Worm (Caenorhabditis elegans) whole organism, L1 larva: ENCODE results near the gene T05C12.8.

Experiments
- Y116A8C.19 ChIP-seq: sonication (generic microtip); optimal IDR thresholded peaks from 2 replicates; lab custom pipeline; 2016; ENCODE audit warnings: missing compliant biosample characterization, missing genetic modification characterization, borderline replicate concordance
- aly-2 ChIP-seq: fragments of 150-350 bp; optimal IDR thresholded peaks from 2 replicates; lab custom pipeline; 2014; ENCODE audit warnings: missing biosample characterization, missing genetic modification characterization
- blmp-1 ChIP-seq: fragments of 150-350 bp; optimal IDR thresholded peaks from 2 replicates; lab custom pipeline; 2014; ENCODE audit warnings: missing biosample characterization, missing genetic modification characterization
- ceh-82 ChIP-seq, 3 experiments: fragments of 150-350 bp in 1 of 3; sonication (generic microtip) in 2 of 3; optimal IDR thresholded peaks; 2 replicates each; lab custom pipeline; 2014 to 2017; ENCODE audit warnings: missing biosample characterization in 3 of 3, missing genetic modification characterization in 3 of 3
- dpl-1 ChIP-seq, 3 experiments: fragments of 150-350 bp in 2 of 3; sonication (generic microtip) in 1 of 3; optimal IDR thresholded peaks; 2 replicates each; lab custom pipeline; 2014 to 2017; ENCODE audit warnings: missing biosample characterization in 3 of 3, missing genetic modification characterization in 3 of 3, missing genetic modification reagents in 3 of 3
- efl-1 ChIP-seq, 4 experiments: fragments of 150-350 bp; optimal IDR thresholded peaks in 3 of 4; peaks in 1 of 4; 1 replicate in 1 of 4; 2 replicates in 3 of 4; lab custom pipeline; 2014; ENCODE audit warnings: missing biosample characterization in 2 of 4, missing genetic modification characterization in 2 of 4, missing genetic modification reagents in 2 of 4
- elt-2 ChIP-seq: sonication (generic microtip); optimal IDR thresholded peaks from 2 replicates; lab custom pipeline; 2016; ENCODE audit warnings: missing genetic modification characterization, mild to moderate bottlenecking, inconsistent platforms, missing compliant biosample characterization, missing genetic modification reagents
- elt-3 ChIP-seq, 6 experiments: fragments of 150-350 bp in 1 of 6; sonication (generic microtip); optimal IDR thresholded peaks; 2 replicates each; lab custom pipeline; 2017 to 2018; ENCODE audit warnings: missing biosample characterization in 6 of 6, missing genetic modification characterization in 6 of 6, inconsistent platforms in 1 of 6
- ets-5 ChIP-seq: fragments of 200-800 bp; sonication (Bioruptor generic); IDR thresholded peaks from 2 replicates; pipeline ENCODE4 v1.3.6; 2022; ENCODE audit warnings: missing genetic modification characterization, missing compliant biosample characterization
- fkh-8 ChIP-seq: sonication (generic microtip); optimal IDR thresholded peaks from 2 replicates; lab custom pipeline; 2016; ENCODE audit warnings: mild to moderate bottlenecking, missing genetic modification characterization, missing compliant biosample characterization
- hlh-4 ChIP-seq: sonication (generic microtip); optimal IDR thresholded peaks from 2 replicates; lab custom pipeline; 2016; ENCODE audit warnings: mild to moderate bottlenecking, missing genetic modification characterization, missing compliant biosample characterization
- lin-14 ChIP-seq: fragments of 200-800 bp; sonication (Bioruptor generic); optimal IDR thresholded peaks from 2 replicates; lab custom pipeline; 2018; ENCODE audit warnings: mild to moderate bottlenecking, missing genetic modification characterization, moderate library complexity, missing compliant biosample characterization
- lin-15B ChIP-seq: fragments of 150-350 bp; sonication (generic microtip); optimal IDR thresholded peaks from 3 replicates; lab custom pipeline; 2014; ENCODE audit warnings: missing biosample characterization, missing genetic modification characterization
- lin-35 ChIP-seq, 2 experiments: fragments of 150-350 bp; optimal IDR thresholded peaks; 2 replicates each; lab custom pipeline; 2014; ENCODE audit warnings: missing biosample characterization in 2 of 2, missing genetic modification characterization in 2 of 2, missing genetic modification reagents in 2 of 2
- lir-3 ChIP-seq: sonication (generic microtip); optimal IDR thresholded peaks from 2 replicates; lab custom pipeline; 2016; ENCODE audit warnings: mild to moderate bottlenecking, missing genetic modification characterization, moderate library complexity, missing compliant biosample characterization; ENCODE audit not compliant: poor library complexity
- mep-1 ChIP-seq: fragments of 150-350 bp; optimal IDR thresholded peaks from 2 replicates; lab custom pipeline; 2014; ENCODE audit warnings: missing biosample characterization, missing genetic modification characterization
- nhr-11 ChIP-seq: fragments of 150-350 bp; optimal IDR thresholded peaks from 2 replicates; lab custom pipeline; 2014; ENCODE audit warnings: missing biosample characterization, missing genetic modification characterization
- nhr-12 ChIP-seq: sonication (generic microtip); optimal IDR thresholded peaks from 2 replicates; lab custom pipeline; 2017; ENCODE audit warnings: missing biosample characterization, missing genetic modification characterization
- nhr-19 ChIP-seq: fragments of 200-800 bp; sonication (Bioruptor generic); conservative IDR thresholded peaks from 2 replicates; pipeline ENCODE4 v1.3.6; 2022; ENCODE audit warnings: missing genetic modification characterization, missing compliant biosample characterization
- nhr-28 ChIP-seq: fragments of 150-350 bp; optimal IDR thresholded peaks from 2 replicates; lab custom pipeline; 2014; ENCODE audit warnings: missing biosample characterization, missing genetic modification characterization
- nhr-85 ChIP-seq: sonication (generic microtip); peaks from one replicate; lab custom pipeline; 2016; ENCODE audit warnings: missing genetic modification characterization, inconsistent platforms, missing compliant biosample characterization
- pag-3 ChIP-seq: sonication (generic microtip); optimal IDR thresholded peaks from 2 replicates; lab custom pipeline; 2017; ENCODE audit warnings: missing genetic modification characterization, mild to moderate bottlenecking, missing compliant biosample characterization, antibody characterized with exemption, borderline replicate concordance; ENCODE audit not compliant: insufficient read depth
- pax-3 ChIP-seq: fragments of 200-800 bp; sonication (Bioruptor generic); optimal IDR thresholded peaks from 2 replicates; lab custom pipeline; 2018; ENCODE audit warnings: mild to moderate bottlenecking, missing genetic modification characterization, moderate library complexity, missing compliant biosample characterization
- pqm-1 ChIP-seq: sonication (generic microtip); optimal IDR thresholded peaks from 3 replicates; lab custom pipeline; 2017; ENCODE audit warnings: missing biosample characterization, missing genetic modification characterization
- snpc-4 ChIP-seq: fragments of 150-350 bp; optimal IDR thresholded peaks from 2 replicates; lab custom pipeline; 2014; ENCODE audit warnings: missing biosample characterization, missing genetic modification characterization
- snu-23 ChIP-seq: sonication (generic microtip); optimal IDR thresholded peaks from 2 replicates; lab custom pipeline; 2016; ENCODE audit warnings: missing genetic modification characterization, missing compliant biosample characterization
- swsn-7 ChIP-seq: sonication (generic microtip); optimal IDR thresholded peaks from 2 replicates; lab custom pipeline; 2016; ENCODE audit warnings: missing genetic modification characterization, missing compliant biosample characterization
- tlp-1 ChIP-seq: fragments of 150-350 bp; optimal IDR thresholded peaks from 2 replicates; lab custom pipeline; 2014; ENCODE audit warnings: missing biosample characterization, missing genetic modification characterization
- vab-15 ChIP-seq: sonication (generic microtip); optimal IDR thresholded peaks from 2 replicates; lab custom pipeline; 2017; ENCODE audit warnings: missing genotype, mild to moderate bottlenecking, missing genetic modification characterization, missing compliant biosample characterization
- zag-1 ChIP-seq: fragments of 150-350 bp; optimal IDR thresholded peaks from 2 replicates; lab custom pipeline; 2014; ENCODE audit warnings: missing biosample characterization, missing genetic modification characterization
- ztf-11 ChIP-seq, 2 experiments: sonication (generic microtip); optimal IDR thresholded peaks; 2 replicates each; lab custom pipeline; 2016 to 2017; ENCODE audit warnings: missing genetic modification characterization in 2 of 2, missing biosample characterization in 1 of 2, missing compliant biosample characterization in 1 of 2

Gene T05C12.8

DNA sequence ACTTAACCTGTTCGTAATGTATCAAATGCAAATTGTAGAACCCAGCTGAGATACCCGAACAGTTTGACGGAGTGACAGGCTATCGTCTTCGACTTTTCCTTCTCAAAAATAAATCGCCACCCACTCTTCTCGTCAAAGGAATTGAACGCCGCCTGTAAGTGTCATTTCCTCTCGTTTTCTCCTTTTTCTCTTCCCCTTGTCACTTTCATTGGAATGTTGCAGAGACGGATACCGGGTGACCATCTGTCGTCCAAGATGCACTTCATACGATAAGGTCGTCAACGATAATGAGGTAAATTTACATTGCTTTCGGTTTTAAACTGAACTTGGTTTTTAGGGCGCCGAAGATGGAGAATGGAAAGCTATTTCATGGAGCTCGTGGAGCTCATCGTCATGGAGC, 9.4 kb upstream of the T05C12.8 start:
- TF ChIP-seq Y116A8C.19 (tag; lab: Kevin White, UChicago) (no peak), nhr-85 (tag; lab: Kevin White, UChicago) (peak; percentile 30), aly-2 (tag; lab: Kevin White, UChicago) (no peak), snu-23 (no peak), lin-14 (GFP tag; lab: Kevin White, UChicago) (peak; percentile 34), blmp-1 (tag; lab: Kevin White, UChicago) (peak; percentile 100), elt-3 (tag; optimal IDR thresholded peaks at IDR 0.05; lab: Kevin White, UChicago) (peak in 1 of 6 experiments; percentile 27)

DNA sequence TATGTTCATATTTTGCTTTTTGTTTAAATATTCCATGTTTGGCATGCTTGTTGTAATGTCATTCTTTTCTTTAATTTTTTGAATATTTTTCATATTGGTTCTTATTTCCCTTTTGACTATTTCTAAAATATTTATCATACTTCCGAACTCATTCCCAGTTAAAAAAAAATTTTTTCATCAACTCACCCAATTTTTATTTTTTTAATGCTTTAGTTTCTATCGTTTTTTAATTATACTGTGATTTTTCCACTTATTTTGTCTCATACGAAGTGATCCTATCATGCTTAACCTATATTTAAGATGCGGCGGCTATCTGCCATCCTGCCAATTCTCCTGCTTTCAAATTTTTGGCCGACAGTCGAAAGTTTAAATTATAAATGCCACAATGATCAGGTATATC, 8.1 kb upstream of the T05C12.8 start, which contains the start of gene qua-1:
qua-1 (plus strand) TSS at position 301 of the 400 bp plus-strand sequence.
- TF ChIP-seq Y116A8C.19 (tag; lab: Kevin White, UChicago): no peak
- TF ChIP-seq nhr-19: no peak
- TF ChIP-seq efl-1 (optimal IDR thresholded peaks at IDR 0.05; lab: Kevin White, UChicago): no peak
- no peak for TF ChIP-seq efl-1 (GFP tag; optimal IDR thresholded peaks at IDR 0.05 in 1 of 2; lab: Kevin White, UChicago)
- no peak for TF ChIP-seq vab-15 (tag; lab: Kevin White, UChicago)
- TF ChIP-seq pqm-1: no peak
- TF ChIP-seq snpc-4 (tag; lab: Kevin White, UChicago): no peak
- no peak for TF ChIP-seq zag-1 (tag; lab: Kevin White, UChicago)
- no peak for TF ChIP-seq hlh-4 (tag; lab: Kevin White, UChicago)
- no peak for TF ChIP-seq elt-2 (tag; lab: Kevin White, UChicago)
- no peak for TF ChIP-seq fkh-8
- TF ChIP-seq pax-3 (tag; lab: Kevin White, UChicago): no peak
- TF ChIP-seq snu-23: no peak
- TF ChIP-seq ceh-82 (tag; optimal IDR thresholded peaks at IDR 0.05; lab: Kevin White, UChicago): no peak
- TF ChIP-seq nhr-85 (tag; lab: Kevin White, UChicago): no peak
- TF ChIP-seq tlp-1 (tag; lab: Kevin White, UChicago): no peak
- no peak for TF ChIP-seq nhr-12 (tag; lab: Kevin White, UChicago)
- no peak for TF ChIP-seq nhr-11 (tag; lab: Kevin White, UChicago)
- TF ChIP-seq dpl-1 (GFP tag; optimal IDR thresholded peaks at IDR 0.05; lab: Kevin White, UChicago): no peak

DNA sequence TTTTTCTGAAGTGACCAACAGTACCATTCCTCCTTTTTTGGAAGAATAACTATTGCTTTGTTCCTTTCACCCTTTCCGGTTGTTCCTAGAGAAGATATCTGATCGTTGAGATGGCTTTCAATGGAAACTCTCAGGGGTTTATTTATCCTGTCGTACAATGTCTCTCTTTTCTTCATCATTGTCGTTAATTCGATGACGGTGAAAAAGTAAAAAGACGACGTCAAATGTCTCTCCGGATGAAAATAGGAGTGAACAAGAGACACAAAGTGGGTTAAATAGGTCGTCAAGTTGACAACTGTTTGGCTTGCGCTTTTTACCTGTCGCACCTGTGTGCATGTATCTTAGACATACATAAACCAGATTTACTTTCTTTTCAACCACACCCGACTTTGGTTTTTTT, 3.6 kb upstream of the T05C12.8 start:
- TF ChIP-seq ets-5 (GFP tag; lab: Robert Waterston, UW) (no peak), blmp-1 (tag; lab: Kevin White, UChicago) (peak; percentile 96)

DNA sequence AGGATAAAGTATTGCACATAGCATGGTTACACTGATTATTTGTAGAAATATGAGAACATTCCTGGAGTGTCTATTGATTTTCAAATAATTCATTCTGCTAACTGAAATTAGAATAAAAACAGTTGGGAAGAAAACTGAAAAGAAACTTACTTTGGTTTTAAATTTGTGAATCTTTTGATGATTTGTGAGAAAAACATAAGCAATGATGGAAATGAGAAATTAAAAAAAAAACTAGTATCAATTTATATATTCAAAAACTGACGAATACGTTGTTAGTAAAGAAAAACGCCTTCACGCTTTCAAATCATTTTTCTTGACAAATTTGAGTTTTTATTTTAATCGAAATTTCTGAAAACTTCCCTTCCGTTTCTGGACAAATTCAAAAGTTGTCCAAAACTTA, 2.8 kb upstream of the T05C12.8 start, which contains the start of gene T05C12.9:
T05C12.9 (minus strand) TSS at position 101 of the 400 bp plus-strand sequence.
- TF ChIP-seq zag-1 (tag; lab: Kevin White, UChicago): no peak
- no peak for TF ChIP-seq pag-3 (tag; lab: Kevin White, UChicago)
- no peak for TF ChIP-seq mep-1 (tag; lab: Kevin White, UChicago)
- TF ChIP-seq swsn-7 (tag; lab: Kevin White, UChicago): no peak
- no peak for TF ChIP-seq ztf-11 (tag; optimal IDR thresholded peaks at IDR 0.05; lab: Kevin White, UChicago)
- TF ChIP-seq lin-15B (tag; lab: Kevin White, UChicago): no peak
- TF ChIP-seq, all 84 proteins: peak for 0

DNA sequence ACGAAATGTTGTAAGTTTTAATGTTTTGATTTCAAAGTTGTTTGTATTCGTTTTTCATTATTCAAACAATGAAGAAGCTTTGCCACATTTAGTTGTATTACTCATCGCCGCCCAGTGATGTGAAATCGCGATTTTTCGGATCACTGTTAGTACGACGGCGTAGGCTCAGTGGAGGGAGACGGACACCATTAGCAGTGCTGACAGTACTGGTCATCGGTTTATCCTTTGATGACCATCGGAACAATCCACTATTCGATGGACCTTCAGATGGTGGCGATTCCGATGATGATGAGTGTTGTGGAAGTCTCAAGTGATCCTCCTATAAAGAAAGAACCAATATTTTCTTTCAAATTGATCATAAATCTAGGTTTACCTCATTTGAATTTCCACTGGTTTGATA, 2.8 kb downstream of the T05C12.8 start:
- TF ChIP-seq lir-3 (tag; lab: Kevin White, UChicago) (no peak), nhr-12 (tag; lab: Kevin White, UChicago) (no peak), nhr-28 (tag; lab: Kevin White, UChicago) (no peak), lin-35 (GFP tag; optimal IDR thresholded peaks at IDR 0.05; lab: Kevin White, UChicago) (peak in 1 of 2 experiments; percentile 1), nhr-85 (tag; lab: Kevin White, UChicago) (peak; percentile 53), aly-2 (tag; lab: Kevin White, UChicago) (peak; percentile 5)
